Worm (Caenorhabditis elegans) whole organism, L2 larva: ENCODE results near the gene dsb-3.

Source experiments
- aly-2 ChIP-seq: fragments of 150-350 bp; optimal IDR thresholded peaks from 2 replicates; lab custom pipeline; 2014; ENCODE audit warnings: missing biosample characterization, missing genetic modification characterization
- ama-1 ChIP-seq: fragments of 150-350 bp; optimal IDR thresholded peaks from 2 replicates; lab custom pipeline; 2018; ENCODE audit warnings: inconsistent platforms
- lin-13 ChIP-seq: fragments of 150-350 bp; optimal IDR thresholded peaks from 2 replicates; lab custom pipeline; 2014; ENCODE audit warnings: missing biosample characterization, missing genetic modification reagents, missing genetic modification characterization
- nhr-237 ChIP-seq: fragments of 150-350 bp; optimal IDR thresholded peaks from 2 replicates; lab custom pipeline; 2014; ENCODE audit warnings: missing biosample characterization, missing genetic modification characterization
- nhr-77 ChIP-seq: fragments of 150-350 bp; optimal IDR thresholded peaks from 2 replicates; lab custom pipeline; 2014; ENCODE audit warnings: missing biosample characterization, missing genetic modification characterization
- ztf-1 ChIP-seq: fragments of 200-800 bp; sonication (Bioruptor generic); conservative IDR thresholded peaks from 2 replicates; pipeline ENCODE4 v1.3.6; 2022; ENCODE audit warnings: missing genetic modification characterization, missing compliant biosample characterization
- ztf-4 ChIP-seq: fragments of 150-350 bp; optimal IDR thresholded peaks from 2 replicates; lab custom pipeline; 2014; ENCODE audit warnings: missing biosample characterization, missing genetic modification characterization

- no peak for TF ChIP-seq lin-13
- no peak for TF ChIP-seq ama-1 (lab: Kevin White, UChicago)
- TF ChIP-seq aly-2 (tag; lab: Kevin White, UChicago) = no peak
- no peak for TF ChIP-seq ztf-4
- no peak for TF ChIP-seq nhr-77
- no peak for TF ChIP-seq nhr-237 (tag; lab: Kevin White, UChicago)
- no peak for TF ChIP-seq ztf-1 (GFP tag; lab: Robert Waterston, UW)
These were observed 41.5 kb downstream of the dsb-3 start, which contains the start of gene F33D4.6 for ce11 chrIV:7717916-7718315.
